Fruit fly (Drosophila melanogaster): ENCODE data around the gene sisA.
A peak's percentile ranks its signal among the peaks of the same experiment; 100 is the strongest.

dm6 chrX:11351351-11351750 lies 29.2 kb upstream of the sisA start:
- peak; percentile 86 for TF ChIP-seq fd85E (GFP tag; optimal IDR thresholded peaks at IDR 0.05)
- peak; percentile 95 for TF ChIP-seq Lpt (GFP tag; optimal IDR thresholded peaks at IDR 0.05)
- peak; percentile 96 for TF ChIP-seq cyc (GFP tag; optimal IDR thresholded peaks at IDR 0.05)

All from whole organism, prepupa.